Worm (Caenorhabditis elegans) whole organism, early embryonic: ENCODE results near the gene sams-4.
A peak's percentile ranks its signal among the peaks of the same experiment; 100 is the strongest.

ENCODE experiments used
- B0310.2 ChIP-seq: sonication (generic microtip); optimal IDR thresholded peaks from 2 replicates; lab custom pipeline; 2016; ENCODE audit warnings: mild to moderate bottlenecking, missing genetic modification characterization, missing compliant biosample characterization
- F13C5.2 ChIP-seq: sonication (generic microtip); optimal IDR thresholded peaks from 2 replicates; lab custom pipeline; 2017; ENCODE audit warnings: mild to moderate bottlenecking, missing genetic modification characterization, inconsistent platforms, missing compliant biosample characterization
- aly-1 ChIP-seq: sonication (generic microtip); optimal IDR thresholded peaks from 2 replicates; lab custom pipeline; 2016; ENCODE audit warnings: missing genetic modification characterization, missing compliant biosample characterization
- ama-1 ChIP-seq: fragments of 150-350 bp; optimal IDR thresholded peaks from 2 replicates; lab custom pipeline; 2014
- ceh-13 ChIP-seq: fragments of 200-800 bp; sonication (Bioruptor generic); optimal IDR thresholded peaks from 2 replicates; lab custom pipeline; 2018; ENCODE audit warnings: mild to moderate bottlenecking, missing genetic modification characterization, missing compliant biosample characterization
- ceh-36 ChIP-seq: sonication (generic microtip); optimal IDR thresholded peaks from 2 replicates; lab custom pipeline; 2016; ENCODE audit warnings: missing genetic modification characterization, inconsistent platforms, missing compliant biosample characterization
- ets-7 ChIP-seq: sonication (generic microtip); optimal IDR thresholded peaks from 2 replicates; lab custom pipeline; 2016; ENCODE audit warnings: missing genotype, missing genetic modification characterization, missing compliant biosample characterization
- flt-1 ChIP-seq: fragments of 200-800 bp; sonication (Bioruptor generic); IDR thresholded peaks from 2 replicates; pipeline ENCODE4 v1.3.6; 2022; ENCODE audit warnings: missing genetic modification characterization, missing compliant biosample characterization
- hmbx-1 ChIP-seq: sonication (generic microtip); optimal IDR thresholded peaks from 2 replicates; lab custom pipeline; 2016; ENCODE audit warnings: mild to moderate bottlenecking, missing genetic modification characterization, missing compliant biosample characterization
- hmg-4 ChIP-seq: fragments of 200-800 bp; sonication (Bioruptor generic); optimal IDR thresholded peaks from 2 replicates; lab custom pipeline; 2018; ENCODE audit warnings: mild to moderate bottlenecking, missing genetic modification characterization, missing compliant biosample characterization
- hnd-1 ChIP-seq: sonication (generic microtip); optimal IDR thresholded peaks from 2 replicates; lab custom pipeline; 2016; ENCODE audit warnings: missing genetic modification characterization, missing compliant biosample characterization
- pes-1 ChIP-seq: fragments of 200-800 bp; sonication (Bioruptor generic); IDR thresholded peaks from 2 replicates; pipeline ENCODE4 v1.3.6; 2022; ENCODE audit warnings: missing genetic modification reagents, missing genetic modification characterization, missing compliant biosample characterization
- scrt-1 ChIP-seq: fragments of 200-800 bp; sonication (Bioruptor generic); IDR thresholded peaks from 2 replicates; pipeline ENCODE4 v1.3.6; 2022; ENCODE audit warnings: missing genetic modification characterization, missing compliant biosample characterization
- sea-1 ChIP-seq: fragments of 200-800 bp; sonication (Bioruptor generic); conservative IDR thresholded peaks from 2 replicates; pipeline ENCODE4 v1.3.6; 2022; ENCODE audit warnings: missing genetic modification characterization, missing compliant biosample characterization
- tbx-11 ChIP-seq: fragments of 200-800 bp; sonication (Bioruptor generic); IDR thresholded peaks from 2 replicates; pipeline ENCODE4 v1.3.6; 2022; ENCODE audit warnings: missing genetic modification characterization, missing compliant biosample characterization
- tbx-37 ChIP-seq: fragments of 200-800 bp; sonication (Bioruptor generic); conservative IDR thresholded peaks from 2 replicates; pipeline ENCODE4 v1.3.6; 2022; ENCODE audit warnings: missing genetic modification reagents, missing genetic modification characterization, missing compliant biosample characterization
- tra-4 ChIP-seq: sonication (generic microtip); optimal IDR thresholded peaks from 2 replicates; lab custom pipeline; 2017; ENCODE audit warnings: missing genetic modification characterization, missing compliant biosample characterization

The sams-4 gene

ce11 chrIV:5856975-5857374 lies 10.8 kb upstream of the sams-4 start:
- TF ChIP-seq flt-1, result no peak
- no peak for TF ChIP-seq ceh-36
- no peak for TF ChIP-seq ets-7 (tag; lab: Kevin White, UChicago)

- no peak for TF ChIP-seq ets-7 (tag; lab: Kevin White, UChicago)
- TF ChIP-seq scrt-1 (GFP tag; lab: Robert Waterston, UW), result no peak
- no peak for TF ChIP-seq ama-1 (lab: Kevin White, UChicago)
- no peak for TF ChIP-seq F13C5.2
- TF ChIP-seq tbx-11, result no peak
- TF ChIP-seq pes-1 (GFP tag; lab: Robert Waterston, UW), result no peak
- TF ChIP-seq tbx-37 (GFP tag; lab: Robert Waterston, UW), result no peak
- no peak for TF ChIP-seq hmg-4
- no peak for TF ChIP-seq hnd-1 (tag; lab: Kevin White, UChicago)
- TF ChIP-seq tra-4 (tag; lab: Kevin White, UChicago), result no peak
- TF ChIP-seq B0310.2 (tag; lab: Kevin White, UChicago), result no peak
- TF ChIP-seq ceh-36, result no peak
- TF ChIP-seq hmbx-1 (tag; lab: Kevin White, UChicago), result no peak
- no peak for TF ChIP-seq ceh-13 (GFP tag; lab: Kevin White, UChicago)
- no peak for TF ChIP-seq flt-1
- TF ChIP-seq sea-1 (GFP tag; lab: Robert Waterston, UW), result no peak
Measured at ce11 chrIV:5855608-5856007, 9.4 kb upstream of the sams-4 start.

- TF ChIP-seq tbx-37 (GFP tag; lab: Robert Waterston, UW) (no peak), pes-1 (GFP tag; lab: Robert Waterston, UW) (no peak), hmg-4 (no peak), flt-1 (no peak), hmbx-1 (tag; lab: Kevin White, UChicago) (no peak)
Measured at ce11 chrIV:5850765-5851377, 4.7 kb upstream of the sams-4 start.

- TF ChIP-seq hmbx-1 (tag; lab: Kevin White, UChicago) (no peak), F13C5.2 (peak; percentile 25)
Measured at ce11 chrIV:5847986-5848707, 2.0 kb upstream of the sams-4 start, which contains the start of gene sams-3. Gene sams-3 (plus strand): TSS chrIV:5848657.

ce11 chrIV:5842905-5843304 lies 3.3 kb downstream of the sams-4 start:
- TF ChIP-seq F13C5.2 (no peak), tra-4 (tag; lab: Kevin White, UChicago) (no peak), scrt-1 (GFP tag; lab: Robert Waterston, UW) (no peak), aly-1 (tag; lab: Kevin White, UChicago) (no peak), hnd-1 (tag; lab: Kevin White, UChicago) (no peak), pes-1 (GFP tag; lab: Robert Waterston, UW) (no peak), ama-1 (lab: Kevin White, UChicago) (no peak), sea-1 (GFP tag; lab: Robert Waterston, UW) (no peak), tbx-11 (no peak), tbx-37 (GFP tag; lab: Robert Waterston, UW) (no peak), ets-7 (tag; lab: Kevin White, UChicago) (no peak), flt-1 (no peak), B0310.2 (tag; lab: Kevin White, UChicago) (no peak), hmbx-1 (tag; lab: Kevin White, UChicago) (no peak), ceh-36 (no peak)

- TF ChIP-seq tbx-37 (GFP tag; lab: Robert Waterston, UW), result no peak
- no peak for TF ChIP-seq ceh-13 (GFP tag; lab: Kevin White, UChicago)
- no peak for TF ChIP-seq tra-4 (tag; lab: Kevin White, UChicago)
- TF ChIP-seq hmbx-1 (tag; lab: Kevin White, UChicago), result no peak
- TF ChIP-seq tbx-11, result no peak
- no peak for TF ChIP-seq flt-1
- no peak for TF ChIP-seq aly-1 (tag; lab: Kevin White, UChicago)
- no peak for TF ChIP-seq ceh-36
- no peak for TF ChIP-seq B0310.2 (tag; lab: Kevin White, UChicago)
- TF ChIP-seq scrt-1 (GFP tag; lab: Robert Waterston, UW), result no peak
Measured at ce11 chrIV:5839178-5839577, 7.0 kb downstream of the sams-4 start, which contains the start of gene C06E7.2. Gene C06E7.2 (plus strand): TSS chrIV:5839478.

- TF ChIP-seq B0310.2 (tag; lab: Kevin White, UChicago) (no peak), tbx-37 (GFP tag; lab: Robert Waterston, UW) (no peak), tbx-11 (no peak)
Measured at ce11 chrIV:5834182-5834581, 12.0 kb downstream of the sams-4 start.

- TF ChIP-seq B0310.2 (tag; lab: Kevin White, UChicago) (no peak), sea-1 (GFP tag; lab: Robert Waterston, UW) (no peak), aly-1 (tag; lab: Kevin White, UChicago) (no peak), tra-4 (tag; lab: Kevin White, UChicago) (no peak), hnd-1 (tag; lab: Kevin White, UChicago) (no peak), F13C5.2 (no peak), scrt-1 (GFP tag; lab: Robert Waterston, UW) (no peak), ets-7 (tag; lab: Kevin White, UChicago) (no peak), ceh-13 (GFP tag; lab: Kevin White, UChicago) (no peak), tbx-11 (no peak), hmbx-1 (tag; lab: Kevin White, UChicago) (no peak), tbx-37 (GFP tag; lab: Robert Waterston, UW) (no peak), ceh-36 (no peak), hmg-4 (no peak)
Measured at ce11 chrIV:5832801-5833200, 13.4 kb downstream of the sams-4 start.
